Worm (Caenorhabditis elegans): ENCODE measurements around the gene F37C4.8.
A peak's percentile ranks its signal among the peaks of the same experiment; 100 is the strongest.

The F37C4.8 gene

ce11 chrIV:3855543-3855942, 25.5 kb downstream of the F37C4.8 start, which contains the start of gene zag-1:
Gene zag-1, plus strand, starts transcription at chrIV:3855843.
- TF ChIP-seq jun-1 (tag; optimal IDR thresholded peaks at IDR 0.05), result no peak
- TF ChIP-seq nhr-12 (tag; optimal IDR thresholded peaks at IDR 0.05), result no peak
- no peak for TF ChIP-seq zag-1 (tag; optimal IDR thresholded peaks at IDR 0.05)
- no peak for TF ChIP-seq fkh-8 (tag; optimal IDR thresholded peaks at IDR 0.05)

DNA sequence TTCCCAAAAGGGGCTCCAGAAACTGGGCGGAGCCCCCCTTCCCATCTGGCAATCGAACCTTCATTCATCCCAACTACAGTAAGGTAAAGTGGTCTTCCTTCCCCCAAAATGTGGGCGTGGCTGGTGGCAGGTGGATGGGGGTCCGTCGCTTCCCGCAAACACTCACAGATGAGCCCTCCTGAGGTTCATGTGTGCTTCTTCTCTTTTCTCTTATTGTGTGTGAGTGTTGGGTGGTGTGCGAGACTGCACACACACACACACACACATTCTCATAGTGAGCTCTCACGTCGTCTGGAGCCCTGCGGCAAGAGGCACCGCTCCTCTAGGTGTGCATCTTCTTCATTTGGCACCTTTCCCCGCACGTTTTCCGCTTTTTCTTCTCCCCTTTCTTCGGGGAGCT, 26.4 kb downstream of the F37C4.8 start:
- TF ChIP-seq dsc-1 (tag; optimal IDR thresholded peaks at IDR 0.05) (peak; percentile 16), lin-14 (GFP tag; optimal IDR thresholded peaks at IDR 0.05) (peak; percentile 25), sptf-1 (tag; optimal IDR thresholded peaks at IDR 0.05) (no peak)

- TF ChIP-seq dsc-1 (tag; optimal IDR thresholded peaks at IDR 0.05) (peak; percentile 95), fkh-4 (tag; optimal IDR thresholded peaks at IDR 0.05; ENCODE audit: borderline replicate concordance) (peak; percentile 80), irx-1 (tag; optimal IDR thresholded peaks at IDR 0.05) (no peak), vab-15 (tag; optimal IDR thresholded peaks at IDR 0.05) (no peak), sox-4 (tag; optimal IDR thresholded peaks at IDR 0.05) (no peak), lin-15B (tag; optimal IDR thresholded peaks at IDR 0.05) (no peak)
These were observed 27.5 kb downstream of the F37C4.8 start for ce11 chrIV:3853557-3853956.

DNA sequence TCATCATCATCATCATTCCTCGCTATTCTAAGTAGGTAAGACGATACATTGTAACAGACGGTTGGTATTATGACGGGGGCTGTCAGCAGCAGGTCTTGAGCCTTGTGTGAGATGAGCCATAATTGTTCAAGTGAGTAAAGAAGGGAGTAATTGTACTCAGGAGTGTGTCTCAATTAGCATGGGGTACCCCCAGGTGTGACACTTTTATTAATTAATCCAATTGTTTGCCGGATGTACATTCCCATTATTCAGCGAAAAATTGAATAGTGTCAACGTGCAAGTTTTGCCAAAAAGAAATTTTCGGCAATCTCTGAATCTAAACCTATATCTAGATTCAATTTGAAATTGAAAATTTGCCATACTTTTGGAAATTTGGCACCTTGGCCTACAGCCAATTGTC, 32.0 kb downstream of the F37C4.8 start:
- TF ChIP-seq unc-30 (tag; optimal IDR thresholded peaks at IDR 0.05) (no peak), efl-3 (GFP tag; optimal IDR thresholded peaks at IDR 0.05) (no peak), tbx-2 (tag; optimal IDR thresholded peaks at IDR 0.05) (no peak), vab-15 (tag; optimal IDR thresholded peaks at IDR 0.05) (no peak), swsn-7 (tag; optimal IDR thresholded peaks at IDR 0.05) (no peak)

- TF ChIP-seq lin-14 (GFP tag; optimal IDR thresholded peaks at IDR 0.05) (peak; percentile 41), fkh-10 (GFP tag; optimal IDR thresholded peaks at IDR 0.05) (peak; percentile 49), nhr-11 (tag; optimal IDR thresholded peaks at IDR 0.05) (no peak), efl-1 (optimal IDR thresholded peaks at IDR 0.05) (no peak), efl-1 (GFP tag; optimal IDR thresholded peaks at IDR 0.05 in 1 of 2) (peak in 1 of 2 experiments; percentile 44), ces-1 (GFP tag; optimal IDR thresholded peaks at IDR 0.05) (peak; percentile 9), xbp-1 (tag; optimal IDR thresholded peaks at IDR 0.05) (no peak)
These were observed 33.5 kb downstream of the F37C4.8 start for ce11 chrIV:3847489-3847888.

ce11 chrIV:3844584-3844983, 36.4 kb downstream of the F37C4.8 start:
- no peak for TF ChIP-seq tlp-1 (tag; optimal IDR thresholded peaks at IDR 0.05)

DNA sequence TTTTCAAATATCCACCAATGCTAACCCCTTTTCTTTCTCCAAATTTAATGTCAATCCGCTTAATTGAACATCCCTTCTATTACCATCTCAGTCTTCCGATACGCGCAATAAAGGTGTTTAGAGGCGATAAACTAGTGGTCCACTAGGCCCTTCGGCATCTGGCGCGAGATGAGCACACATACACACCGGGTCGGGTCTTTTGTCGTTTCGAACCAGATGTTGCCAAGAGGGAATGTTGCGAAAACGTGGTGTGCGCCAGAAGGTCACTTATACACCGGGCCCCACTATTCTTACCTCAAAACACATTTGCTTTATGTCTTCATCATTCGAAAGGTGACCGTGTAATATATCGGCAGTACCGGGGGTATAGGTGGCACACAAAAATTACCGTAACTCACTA, 37.0 kb downstream of the F37C4.8 start:
- TF ChIP-seq fkh-10 (GFP tag; optimal IDR thresholded peaks at IDR 0.05) (no peak), mep-1 (tag; optimal IDR thresholded peaks at IDR 0.05) (no peak), alr-1 (tag; optimal IDR thresholded peaks at IDR 0.05; ENCODE audit: borderline replicate concordance) (no peak), nhr-12 (tag; optimal IDR thresholded peaks at IDR 0.05) (no peak), snpc-4 (tag; optimal IDR thresholded peaks at IDR 0.05) (no peak), lin-39 (tag; optimal IDR thresholded peaks at IDR 0.05) (no peak), nhr-47 (tag; optimal IDR thresholded peaks at IDR 0.05) (no peak), egl-13 (tag; optimal IDR thresholded peaks at IDR 0.05) (no peak), aha-1 (tag; optimal IDR thresholded peaks at IDR 0.05) (no peak), ceh-88 (GFP tag; IDR thresholded peaks at IDR 0.05) (no peak), dsc-1 (tag; optimal IDR thresholded peaks at IDR 0.05) (peak; percentile 87), ces-1 (GFP tag; optimal IDR thresholded peaks at IDR 0.05) (no peak), nhr-90 (tag; optimal IDR thresholded peaks at IDR 0.05; ENCODE audit: poor library complexity) (no peak), fos-1 (tag; optimal IDR thresholded peaks at IDR 0.05) (no peak), zip-4 (GFP tag; optimal IDR thresholded peaks at IDR 0.05) (no peak), fkh-4 (tag; optimal IDR thresholded peaks at IDR 0.05; ENCODE audit: borderline replicate concordance) (peak; percentile 47), swsn-7 (tag; optimal IDR thresholded peaks at IDR 0.05) (no peak), nhr-20 (tag; optimal IDR thresholded peaks at IDR 0.05) (no peak), aly-2 (tag; optimal IDR thresholded peaks at IDR 0.05) (no peak), efl-1 (optimal IDR thresholded peaks at IDR 0.05) (no peak), efl-1 (GFP tag; optimal IDR thresholded peaks at IDR 0.05 in 1 of 2) (peak in 1 of 2 experiments; percentile 87), Y116A8C.19 (tag; optimal IDR thresholded peaks at IDR 0.05; ENCODE audit: borderline replicate concordance) (no peak)

Data from whole organism, L1 larva.